Worm (Caenorhabditis elegans): ENCODE data around the gene sru-1.

DNA sequence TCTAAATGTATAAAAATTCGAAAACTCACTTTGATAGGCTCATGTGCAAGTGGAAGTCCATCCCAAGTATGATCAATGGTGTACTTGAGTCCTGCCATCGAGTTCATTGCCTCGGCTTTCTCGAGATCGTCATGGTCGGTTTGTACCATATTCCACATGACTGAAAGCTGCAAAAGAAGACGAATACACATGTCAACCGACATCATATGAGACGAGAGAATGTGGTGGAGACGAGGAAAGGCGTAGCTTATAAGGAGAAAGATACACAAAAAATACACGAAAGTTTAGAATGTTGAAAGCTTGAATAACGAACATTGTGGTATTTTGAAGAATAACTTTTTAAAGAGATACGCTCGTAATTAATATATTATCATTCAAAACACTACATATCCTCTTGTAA lies 24.4 kb downstream of the sru-1 start, which contains the start of gene C33A12.3:
- TF ChIP-seq dao-5 (tag; optimal IDR thresholded peaks at IDR 0.05) (no peak), him-1 (tag; optimal IDR thresholded peaks at IDR 0.05) (no peak), W03F9.2 (tag; optimal IDR thresholded peaks at IDR 0.05) (no peak)
